Worm (Caenorhabditis elegans): Measurements from ENCODE around the gene Y26G10.6.

ce11 chrV:17686852-17687251 is 12.9 kb upstream of the Y26G10.6 start, which contains the start of gene F59A1.18:
- TF ChIP-seq mdl-1 (tag; optimal IDR thresholded peaks at IDR 0.05), result no peak
- no peak for TF ChIP-seq nhr-76 (tag; optimal IDR thresholded peaks at IDR 0.05)
- TF ChIP-seq ZK546.5 (tag; optimal IDR thresholded peaks at IDR 0.05), result no peak
- no peak for TF ChIP-seq R02D3.7 (tag; optimal IDR thresholded peaks at IDR 0.05)
- no peak for TF ChIP-seq fkh-10 (GFP tag; optimal IDR thresholded peaks at IDR 0.05)
- TF ChIP-seq nhr-28 (tag; optimal IDR thresholded peaks at IDR 0.05), result no peak
- TF ChIP-seq ztf-7 (tag; optimal IDR thresholded peaks at IDR 0.05), result no peak
- no peak for TF ChIP-seq zfp-2 (tag; optimal IDR thresholded peaks at IDR 0.05)
- no peak for TF ChIP-seq ama-1 (optimal IDR thresholded peaks at IDR 0.05)
- no peak for TF ChIP-seq ztf-11 (tag; optimal IDR thresholded peaks at IDR 0.05)
- TF ChIP-seq lsy-2 (tag; optimal IDR thresholded peaks at IDR 0.05), result no peak
